Fruit fly (Drosophila melanogaster): Measurements from ENCODE around the gene CG2186.

Gene CG2186

DNA sequence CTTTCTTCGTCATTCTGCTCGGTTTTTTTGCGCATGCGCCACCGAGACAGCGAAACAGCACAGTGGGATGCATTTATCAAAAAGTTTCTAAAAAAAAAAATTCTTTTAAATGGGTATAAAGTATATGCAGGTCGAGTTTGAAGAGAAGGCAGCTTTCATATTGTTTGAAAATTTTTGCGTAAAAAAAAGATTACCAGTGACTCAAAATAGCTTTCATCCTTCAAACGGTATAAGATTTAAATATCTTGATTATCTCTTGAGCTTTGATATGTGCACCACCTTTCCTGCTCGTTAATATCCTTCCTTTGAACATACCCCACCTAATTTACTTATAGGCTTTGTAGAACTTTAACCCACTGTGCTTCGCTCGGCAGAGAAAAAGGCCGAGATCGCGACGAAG, 47.6 kb downstream of the CG2186 start (continued):
- TF ChIP-seq ind (GFP tag; optimal IDR thresholded peaks at IDR 0.05) (peak; percentile 49), schlank (tag; optimal IDR thresholded peaks at IDR 0.05) (no peak), D (optimal IDR thresholded peaks at IDR 0.05) (no peak), D (GFP tag; optimal IDR thresholded peaks at IDR 0.05) (peak; percentile 75), CG6791 (GFP tag; IDR thresholded peaks at IDR 0.05; ENCODE audit: partially characterized antibody) (no peak), hth (optimal IDR thresholded peaks at IDR 0.05) (no peak), NC2α (GFP tag; optimal IDR thresholded peaks at IDR 0.05) (peak; percentile 24), CG9609 (GFP tag; optimal IDR thresholded peaks at IDR 0.05) (peak; percentile 37), repo (GFP tag; optimal IDR thresholded peaks at IDR 0.05) (peak; percentile 35), CG8944 (GFP tag; optimal IDR thresholded peaks at IDR 0.05) (peak; percentile 24), croc (GFP tag; conservative IDR thresholded peaks at IDR 0.05) (peak; percentile 54; the same call in 2 of the 3 replicates), Chrac-16 (GFP tag; optimal IDR thresholded peaks at IDR 0.05) (peak; percentile 39), CG10274 (GFP tag; optimal IDR thresholded peaks at IDR 0.05) (peak; percentile 28), Lpt (GFP tag; optimal IDR thresholded peaks at IDR 0.05) (no peak), CG8924 (tag; optimal IDR thresholded peaks at IDR 0.05) (peak; percentile 73), CG11696 (GFP tag; IDR thresholded peaks at IDR 0.05) (0 out of 2 replicates have a peak, but pooled peaks have one; percentile 28), CG8765 (GFP tag; IDR thresholded peaks at IDR 0.05) (no peak), CG12236 (GFP tag; optimal IDR thresholded peaks at IDR 0.05) (peak; percentile 29), CG12769 (tag; optimal IDR thresholded peaks at IDR 0.05) (no peak), Spps (tag; optimal IDR thresholded peaks at IDR 0.05) (peak; percentile 48), Atf6 (GFP tag; IDR thresholded peaks at IDR 0.05) (peak; percentile 39; the same call in 1 of the 2 replicates), dmrt99B (tag; optimal IDR thresholded peaks at IDR 0.05) (peak; percentile 83), tgo (GFP tag; IDR thresholded peaks at IDR 0.05) (peak; percentile 61), CG1233 (GFP tag; optimal IDR thresholded peaks at IDR 0.05) (peak; percentile 51), Fer3 (tag; optimal IDR thresholded peaks at IDR 0.05) (peak; percentile 29), Doc2 (GFP tag; IDR thresholded peaks at IDR 0.05) (no peak), CG4404 (GFP tag; IDR thresholded peaks at IDR 0.05) (peak; percentile 59), CG10979 (tag; optimal IDR thresholded peaks at IDR 0.05) (peak; percentile 83), CG12219 (GFP tag; optimal IDR thresholded peaks at IDR 0.05) (peak; percentile 43), shn (GFP tag; optimal IDR thresholded peaks at IDR 0.05) (peak; percentile 67), Deaf1 (tag; optimal IDR thresholded peaks at IDR 0.05) (peak; percentile 85), Rx (GFP tag; IDR thresholded peaks at IDR 0.05) (no peak), CG1602 (GFP tag; optimal IDR thresholded peaks at IDR 0.05) (peak; percentile 57), Antp (GFP tag; optimal IDR thresholded peaks at IDR 0.05) (peak; percentile 31), odd (GFP tag; optimal IDR thresholded peaks at IDR 0.05) (peak; percentile 70), sisA (GFP tag; IDR thresholded peaks at IDR 0.05) (peak; percentile 72), CG17186 (GFP tag; optimal IDR thresholded peaks at IDR 0.05) (no peak), CG14441 (GFP tag; IDR thresholded peaks at IDR 0.05) (peak; percentile 39; the same call in 1 of the 2 replicates), CG31224 (GFP tag; IDR thresholded peaks at IDR 0.05) (no peak), Drgx (GFP tag; IDR thresholded peaks at IDR 0.05) (no peak), so (GFP tag; IDR thresholded peaks at IDR 0.05) (no peak), Mad (GFP tag; optimal IDR thresholded peaks at IDR 0.05) (peak; percentile 60), CG3065 (GFP tag; optimal IDR thresholded peaks at IDR 0.05) (no peak), Fer1 (GFP tag; optimal IDR thresholded peaks at IDR 0.05) (peak; percentile 32), lmd (GFP tag; IDR thresholded peaks at IDR 0.05) (peak; percentile 68), CG1647 (GFP tag; optimal IDR thresholded peaks at IDR 0.05) (peak; percentile 56), CG4730 (GFP tag; IDR thresholded peaks at IDR 0.05) (peak; percentile 38; the same call in 1 of the 2 replicates), zen (tag; optimal IDR thresholded peaks at IDR 0.05) (peak; percentile 60), stwl (tag; optimal IDR thresholded peaks at IDR 0.05) (no peak), insv (GFP tag; optimal IDR thresholded peaks at IDR 0.05) (no peak), kay (GFP tag; optimal IDR thresholded peaks at IDR 0.05) (peak; percentile 52), CG7987 (GFP tag; optimal IDR thresholded peaks at IDR 0.05) (no peak), cg (GFP tag; optimal IDR thresholded peaks at IDR 0.05) (no peak)

Measured in whole organism, embryonic.